Fruit fly (Drosophila melanogaster) whole organism, prepupa: ENCODE measurements around the gene eIF4E1.

ENCODE experiments used
- CG10669 ChIP-seq: fragments of 200-800 bp; sonication (Bioruptor generic); optimal IDR thresholded peaks from 3 replicates; lab custom pipeline; 2018; ENCODE audit warnings: missing biosample characterization, mild to moderate bottlenecking, missing genetic modification characterization, moderate library complexity
- CG11294 ChIP-seq: fragments of 200-800 bp; sonication (Bioruptor generic); IDR thresholded peaks from 2 replicates; pipeline ENCODE4 v1.3.6; 2022; ENCODE audit warnings: missing biosample characterization, missing genetic modification characterization
- CG11902 ChIP-seq: fragments of 200-800 bp; sonication (Bioruptor generic); optimal IDR thresholded peaks from 3 replicates; lab custom pipeline; 2016; ENCODE audit warnings: missing biosample characterization, missing genetic modification characterization
- CG15336 ChIP-seq: fragments of 200-800 bp; sonication (Bioruptor generic); IDR thresholded peaks from 2 replicates; pipeline ENCODE4 v1.3.6; 2022; ENCODE audit warnings: missing biosample characterization, missing genetic modification characterization
- CG3032 ChIP-seq: fragments of 200-800 bp; optimal IDR thresholded peaks from 2 replicates; lab custom pipeline; 2019; ENCODE audit warnings: missing biosample characterization, mild to moderate bottlenecking, missing genetic modification characterization, moderate library complexity
- CG31627 ChIP-seq: fragments of 200-800 bp; sonication (Bioruptor generic); optimal IDR thresholded peaks from 3 replicates; lab custom pipeline; 2016; ENCODE audit warnings: missing biosample characterization, missing genetic modification characterization
- CG32006 ChIP-seq: fragments of 200-800 bp; sonication (Bioruptor generic); optimal IDR thresholded peaks from 3 replicates; lab custom pipeline; 2017; ENCODE audit warnings: missing biosample characterization, mild to moderate bottlenecking, missing genetic modification characterization
- CG34406 ChIP-seq: fragments of 200-800 bp; sonication (Bioruptor generic); optimal IDR thresholded peaks from 3 replicates; lab custom pipeline; 2016; ENCODE audit warnings: missing biosample characterization, missing genetic modification characterization
- CG3919 ChIP-seq: fragments of 200-800 bp; sonication (Bioruptor generic); optimal IDR thresholded peaks from 3 replicates; lab custom pipeline; 2016; ENCODE audit warnings: missing biosample characterization, missing genetic modification characterization
- CG6163 ChIP-seq: fragments of 200-800 bp; sonication (Bioruptor generic); IDR thresholded peaks from 3 replicates; pipeline ENCODE4 v1.3.6; 2022; ENCODE audit warnings: missing biosample characterization, missing genetic modification characterization
- CG6276 ChIP-seq: fragments of 200-800 bp; sonication (Bioruptor generic); optimal IDR thresholded peaks from 2 replicates; lab custom pipeline; 2017; ENCODE audit warnings: missing biosample characterization, mild to moderate bottlenecking, missing genetic modification characterization
- CG6808 ChIP-seq: fragments of 200-800 bp; sonication (Bioruptor generic); optimal IDR thresholded peaks from 3 replicates; lab custom pipeline; 2017; ENCODE audit warnings: missing biosample characterization, missing genetic modification characterization, mild to moderate bottlenecking, moderate library complexity, missing genetic modification reagents
- CG6854 ChIP-seq: fragments of 200-800 bp; sonication (Bioruptor generic); optimal IDR thresholded peaks from 2 replicates; lab custom pipeline; 2017; ENCODE audit warnings: missing biosample characterization, mild to moderate bottlenecking, missing genetic modification characterization
- CG8119 ChIP-seq: fragments of 200-800 bp; sonication (Bioruptor generic); IDR thresholded peaks from 3 replicates; pipeline ENCODE4 v1.3.6; 2022; ENCODE audit warnings: missing biosample characterization, missing genetic modification characterization
- CG8632 ChIP-seq: fragments of 200-800 bp; sonication (Bioruptor generic); optimal IDR thresholded peaks from 3 replicates; lab custom pipeline; 2016; ENCODE audit warnings: missing biosample characterization, missing genetic modification characterization
- Eip78C ChIP-seq: fragments of 200-800 bp; sonication (Bioruptor generic); peaks from one replicate; lab custom pipeline; 2016; ENCODE audit warnings: missing biosample characterization, missing genetic modification characterization
- Eip93F ChIP-seq: fragments of 200-800 bp; sonication (Bioruptor generic); optimal IDR thresholded peaks from 2 replicates; lab custom pipeline; 2016; ENCODE audit warnings: missing biosample characterization, mild to moderate bottlenecking, missing genetic modification characterization
- Ets21C ChIP-seq: fragments of 200-800 bp; sonication (Bioruptor generic); optimal IDR thresholded peaks from 3 replicates; lab custom pipeline; 2016; ENCODE audit warnings: missing biosample characterization, missing genetic modification characterization
- Gug ChIP-seq: fragments of 200-800 bp; sonication (Bioruptor generic); IDR thresholded peaks from 2 replicates; pipeline ENCODE4 v1.3.6; 2022; ENCODE audit warnings: missing biosample characterization, missing genetic modification characterization
- Hr39 ChIP-seq: fragments of 200-800 bp; sonication (Bioruptor generic); optimal IDR thresholded peaks from 2 replicates; lab custom pipeline; 2016; ENCODE audit warnings: missing biosample characterization, missing genetic modification characterization
- Lpt ChIP-seq: fragments of 200-800 bp; sonication (Bioruptor generic); optimal IDR thresholded peaks from 3 replicates; lab custom pipeline; 2016; ENCODE audit warnings: missing biosample characterization, missing genetic modification characterization
- Smox ChIP-seq: fragments of 200-800 bp; sonication (Bioruptor generic); optimal IDR thresholded peaks from 3 replicates; lab custom pipeline; 2016; ENCODE audit warnings: missing biosample characterization, missing genetic modification characterization
- Sox14 ChIP-seq: fragments of 200-800 bp; sonication (Bioruptor generic); optimal IDR thresholded peaks from 3 replicates; lab custom pipeline; 2016; ENCODE audit warnings: missing biosample characterization, missing genetic modification characterization
- achi ChIP-seq: fragments of 200-800 bp; sonication (Bioruptor generic); optimal IDR thresholded peaks from 3 replicates; lab custom pipeline; 2016; ENCODE audit warnings: missing biosample characterization, missing genetic modification characterization
- cyc ChIP-seq: fragments of 200-800 bp; sonication (Bioruptor generic); optimal IDR thresholded peaks from 3 replicates; lab custom pipeline; 2016; ENCODE audit warnings: missing biosample characterization, missing genetic modification characterization
- dsx ChIP-seq: fragments of 200-800 bp; optimal IDR thresholded peaks from 3 replicates; lab custom pipeline; 2019; ENCODE audit warnings: missing biosample characterization, mild to moderate bottlenecking, missing genetic modification characterization, moderate library complexity; ENCODE audit not compliant: poor library complexity, severe bottlenecking
- eg ChIP-seq: fragments of 200-800 bp; sonication (Bioruptor generic); IDR thresholded peaks from 3 replicates; pipeline ENCODE4 v1.3.6; 2022; ENCODE audit warnings: missing biosample characterization, missing genetic modification characterization
- esn ChIP-seq: fragments of 200-800 bp; sonication (Bioruptor generic); optimal IDR thresholded peaks from 2 replicates; lab custom pipeline; 2016; ENCODE audit warnings: missing biosample characterization, mild to moderate bottlenecking, missing genetic modification characterization, moderate library complexity
- fd59A ChIP-seq: fragments of 200-800 bp; sonication (Bioruptor generic); optimal IDR thresholded peaks from 2 replicates; lab custom pipeline; 2017; ENCODE audit warnings: missing biosample characterization, mild to moderate bottlenecking, missing genetic modification characterization, missing genetic modification reagents
- fd85E ChIP-seq: fragments of 200-800 bp; sonication (Bioruptor generic); optimal IDR thresholded peaks from 3 replicates; lab custom pipeline; 2016; ENCODE audit warnings: missing biosample characterization, missing genetic modification characterization
- fkh ChIP-seq: fragments of 200-800 bp; sonication (Bioruptor generic); optimal IDR thresholded peaks from 3 replicates; lab custom pipeline; 2017; ENCODE audit warnings: missing biosample characterization, mild to moderate bottlenecking, missing genetic modification characterization, moderate library complexity
- lz ChIP-seq: fragments of 200-800 bp; sonication (Bioruptor generic); optimal IDR thresholded peaks from 3 replicates; lab custom pipeline; 2016; ENCODE audit warnings: missing biosample characterization, missing genetic modification characterization
- net ChIP-seq: fragments of 200-800 bp; sonication (Bioruptor generic); optimal IDR thresholded peaks from 3 replicates; lab custom pipeline; 2016; ENCODE audit warnings: missing biosample characterization, missing genetic modification characterization
- salr ChIP-seq, 2 experiments: fragments of 200-800 bp; sonication (Bioruptor generic); optimal IDR thresholded peaks; 3 replicates each; lab custom pipeline; 2016 to 2018; ENCODE audit warnings: missing biosample characterization in 2 of 2, missing genetic modification characterization in 2 of 2, mild to moderate bottlenecking in 1 of 2
- ss ChIP-seq, 2 experiments: fragments of 200-800 bp; sonication (Bioruptor generic); optimal IDR thresholded peaks; 2 replicates in 1 of 2; 3 replicates in 1 of 2; lab custom pipeline; 2017 to 2018; ENCODE audit warnings: mild to moderate bottlenecking in 2 of 2, missing biosample characterization in 2 of 2, missing genetic modification characterization in 2 of 2, moderate library complexity in 1 of 2
- svp ChIP-seq: fragments of 200-800 bp; sonication (Bioruptor generic); peaks from one replicate; lab custom pipeline; 2016; ENCODE audit warnings: missing biosample characterization, missing genetic modification characterization

eIF4E1 gene

DNA sequence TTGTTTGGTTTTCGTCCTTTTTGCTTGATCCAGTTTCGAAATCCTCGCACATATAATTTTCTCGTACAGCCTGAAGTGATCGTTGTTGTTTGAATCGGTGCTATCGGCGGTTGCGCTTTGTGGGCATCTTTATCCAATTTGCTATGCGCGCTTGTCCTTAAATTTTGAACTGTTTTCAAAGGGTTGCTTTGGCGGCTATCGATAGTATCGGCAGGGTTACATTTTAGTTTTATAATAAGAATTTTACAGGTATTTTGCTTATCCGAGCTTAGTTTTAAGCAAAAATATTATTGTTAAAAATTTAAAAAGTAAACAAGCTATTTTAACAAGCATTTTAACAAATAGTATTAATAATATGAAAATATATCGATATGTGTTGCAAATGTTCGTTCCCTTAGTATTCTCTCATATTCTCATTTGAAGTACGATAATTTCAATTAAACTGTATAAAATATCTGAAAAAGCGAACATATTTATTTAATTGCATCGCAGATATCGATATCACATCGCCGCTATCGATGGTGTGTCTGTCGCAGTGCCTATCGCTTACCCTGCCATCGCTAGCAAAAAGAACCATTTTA is 35.3 kb downstream of the eIF4E1 start, which contains the start of the genes Klp67A and CG4452:
TSS of gene Klp67A (minus strand) at position 197 of the 581 bp plus-strand sequence.
TSS of gene CG4452 (plus strand) at position 528 of the 581 bp plus-strand sequence.
- TF ChIP-seq eg (GFP tag; lab: Robert Waterston, UW) (0 out of 3 replicates have a peak, but pooled peaks have one; percentile 16), CG11294 (no peak), CG6808 (GFP tag; lab: Kevin White, UChicago) (no peak), esn (GFP tag; lab: Kevin White, UChicago) (peak; percentile 62), Gug (GFP tag; lab: Robert Waterston, UW) (no peak), CG8119 (GFP tag; lab: Robert Waterston, UW) (no peak), CG6163 (GFP tag; lab: Robert Waterston, UW) (peak; percentile 69), CG31627 (GFP tag; lab: Kevin White, UChicago) (peak; percentile 26), CG32006 (GFP tag; lab: Kevin White, UChicago) (no peak), cyc (GFP tag; lab: Kevin White, UChicago) (peak; percentile 30), Eip93F (GFP tag; lab: Kevin White, UChicago) (peak; percentile 30), lz (GFP tag; lab: Kevin White, UChicago) (peak; percentile 38), Smox (no peak), achi (peak; percentile 2), svp (peak; percentile 64), dsx (no peak), CG3032 (peak; percentile 24), Eip78C (GFP tag; lab: Kevin White, UChicago) (peak; percentile 77), Sox14 (GFP tag; lab: Kevin White, UChicago) (no peak), CG11902 (GFP tag; lab: Kevin White, UChicago) (peak; percentile 4), fkh (GFP tag; lab: Kevin White, UChicago) (peak; percentile 11)
- TF ChIP-seq, all 60 proteins: peak for 13

DNA sequence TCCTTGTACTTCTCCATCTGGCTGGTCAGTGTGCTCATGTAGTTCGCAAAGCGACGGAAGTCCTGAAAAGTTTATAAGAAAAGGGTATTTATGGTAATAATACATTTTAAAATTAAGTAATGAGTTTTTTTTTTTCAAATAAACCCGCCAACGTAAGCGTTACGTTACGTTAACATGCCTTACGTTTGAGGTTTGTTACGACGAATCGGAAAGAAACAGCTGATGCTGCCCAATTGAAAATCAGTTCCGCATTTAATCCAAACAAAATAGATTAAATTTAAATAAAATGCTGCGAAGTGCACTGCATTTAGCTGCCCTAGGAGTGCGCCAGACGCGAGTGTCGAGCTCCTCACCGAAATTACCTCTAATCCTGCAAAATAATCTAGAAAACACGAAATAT is 38.1 kb downstream of the eIF4E1 start, which contains the start of gene mRRF1:
TSS of gene mRRF1 (plus strand) at position 220 of the 400 bp plus-strand sequence.
- TF ChIP-seq CG8119 (GFP tag; lab: Robert Waterston, UW) (no peak), Eip93F (GFP tag; lab: Kevin White, UChicago) (peak; percentile 15), achi (peak; percentile 58), CG3919 (GFP tag; lab: Kevin White, UChicago) (no peak)

DNA sequence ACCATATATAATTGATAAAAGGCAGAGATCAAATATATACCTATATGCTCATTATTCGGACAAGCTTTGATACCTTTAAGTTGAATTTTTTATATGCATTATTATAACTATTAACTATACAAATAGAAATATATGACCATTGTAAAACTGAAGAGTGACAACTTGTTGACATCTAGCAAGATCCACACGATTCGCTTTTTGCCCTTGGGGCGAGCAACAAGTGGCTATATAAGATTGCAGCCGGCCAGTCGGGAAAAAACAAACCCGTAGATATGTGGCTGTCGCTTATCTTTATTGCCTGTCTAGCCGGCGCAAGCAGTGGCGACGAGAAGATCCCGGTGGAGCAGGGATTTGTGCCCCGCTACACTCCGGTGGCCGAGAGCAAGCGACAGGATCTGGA is 40.4 kb downstream of the eIF4E1 start, which contains the start of gene CG34456:
TSS of gene CG34456 (plus strand) at position 215 of the 400 bp plus-strand sequence.
- TF ChIP-seq CG8632 (GFP tag; lab: Kevin White, UChicago) = no peak
- TF ChIP-seq CG8119 (GFP tag; lab: Robert Waterston, UW) = no peak
- no peak for TF ChIP-seq Ets21C (GFP tag; lab: Kevin White, UChicago)
- no peak for TF ChIP-seq CG3032
- TF ChIP-seq CG3919 (GFP tag; lab: Kevin White, UChicago) = no peak
- no peak for TF ChIP-seq CG31627 (GFP tag; lab: Kevin White, UChicago)
- TF ChIP-seq CG6808 (GFP tag; lab: Kevin White, UChicago) = peak; percentile 19
- TF ChIP-seq ss (GFP tag; optimal IDR thresholded peaks at IDR 0.05; lab: Kevin White, UChicago) = no peak
- TF ChIP-seq CG11294 = no peak; the same call in 1 of the 2 replicates
- no peak for TF ChIP-seq Eip93F (GFP tag; lab: Kevin White, UChicago)
- peak; percentile 59 for TF ChIP-seq Eip78C (GFP tag; lab: Kevin White, UChicago)
- no peak for TF ChIP-seq fd59A (GFP tag; lab: Kevin White, UChicago)
- TF ChIP-seq fd85E (GFP tag; lab: Kevin White, UChicago) = no peak
- TF ChIP-seq fkh (GFP tag; lab: Kevin White, UChicago) = peak; percentile 25
- TF ChIP-seq CG15336 = no peak
- TF ChIP-seq salr (GFP tag; optimal IDR thresholded peaks at IDR 0.05; lab: Kevin White, UChicago) = no peak
- 0 out of 3 replicates have a peak, but pooled peaks have one; percentile 39 for TF ChIP-seq CG6163 (GFP tag; lab: Robert Waterston, UW)
- TF ChIP-seq esn (GFP tag; lab: Kevin White, UChicago) = no peak
- TF ChIP-seq CG6276 (GFP tag; lab: Kevin White, UChicago) = no peak
- TF ChIP-seq lz (GFP tag; lab: Kevin White, UChicago) = no peak
- TF ChIP-seq Hr39 (GFP tag; lab: Kevin White, UChicago) = no peak
- TF ChIP-seq CG34406 (GFP tag; lab: Kevin White, UChicago) = no peak
- TF ChIP-seq cyc (GFP tag; lab: Kevin White, UChicago) = no peak
- TF ChIP-seq Lpt (GFP tag; lab: Kevin White, UChicago) = no peak
- TF ChIP-seq CG10669 = no peak
- TF ChIP-seq net (GFP tag; lab: Kevin White, UChicago) = no peak
- peak; percentile 81 for TF ChIP-seq svp
- no peak for TF ChIP-seq CG32006 (GFP tag; lab: Kevin White, UChicago)
- no peak for TF ChIP-seq CG6854 (GFP tag; lab: Kevin White, UChicago)
- no peak for TF ChIP-seq Gug (GFP tag; lab: Robert Waterston, UW)
